Worm (Caenorhabditis elegans): ENCODE measurements around the gene F29A7.8.

DNA sequence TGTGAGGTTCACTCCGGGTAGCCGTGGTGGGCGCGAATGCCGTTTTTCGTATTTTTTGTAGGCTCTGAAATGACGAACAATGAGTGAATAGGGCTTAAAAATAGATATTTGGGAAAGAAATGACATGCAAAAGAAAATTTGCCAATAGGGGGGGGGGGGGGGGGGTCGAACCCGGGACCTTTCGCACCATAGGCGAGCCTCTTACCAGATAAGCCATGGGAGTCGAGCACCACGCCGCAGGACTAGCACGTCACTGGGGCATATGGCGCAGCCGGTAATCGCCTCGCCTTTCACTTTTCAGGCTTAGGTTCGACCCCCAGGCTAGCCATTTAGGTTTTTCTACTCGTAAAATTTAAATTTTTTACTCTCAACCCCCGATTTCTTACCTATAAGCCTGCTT lies 38.6 kb downstream of the F29A7.8 start:
- TF ChIP-seq nhr-76 (tag; optimal IDR thresholded peaks at IDR 0.05) (no peak), ama-1 (optimal IDR thresholded peaks at IDR 0.05) (no peak), mes-2 (tag; optimal IDR thresholded peaks at IDR 0.05; ENCODE audit: poor library complexity, severe bottlenecking) (no peak), lsy-2 (tag; optimal IDR thresholded peaks at IDR 0.05) (no peak), zag-1 (tag; optimal IDR thresholded peaks at IDR 0.05) (no peak), ZK546.5 (tag; optimal IDR thresholded peaks at IDR 0.05) (no peak), set-16 (GFP tag; IDR thresholded peaks at IDR 0.05) (peak; percentile 87), pha-4 (GFP tag; IDR thresholded peaks at IDR 0.05) (no peak), pha-4 (tag; optimal IDR thresholded peaks at IDR 0.05) (no peak)
